Worm (Caenorhabditis elegans) whole organism, young adult: ENCODE results near the gene lys-6.

Experiments
- B0035.1 ChIP-seq: sonication (generic microtip); optimal IDR thresholded peaks from 2 replicates; lab custom pipeline; 2016; ENCODE audit warnings: missing genetic modification characterization, mild to moderate bottlenecking, missing compliant biosample characterization, missing genotype, missing genetic modification reagents
- B0336.3 ChIP-seq: fragments of 200-800 bp; sonication (Bioruptor generic); IDR thresholded peaks from 2 replicates; pipeline ENCODE4 v1.3.6; 2022; ENCODE audit warnings: missing genetic modification characterization, missing compliant biosample characterization
- C06A6.2 ChIP-seq: fragments of 200-800 bp; sonication (Bioruptor generic); conservative IDR thresholded peaks from 2 replicates; pipeline ENCODE4 v1.3.6; 2022; ENCODE audit warnings: missing genetic modification characterization, missing compliant biosample characterization
- C17E4.6 ChIP-seq: fragments of 200-800 bp; sonication (Bioruptor generic); IDR thresholded peaks from 2 replicates; pipeline ENCODE4 v1.3.6; 2022; ENCODE audit warnings: missing genetic modification reagents, missing genetic modification characterization, missing compliant biosample characterization
- D2030.7 ChIP-seq: fragments of 200-800 bp; sonication (Bioruptor generic); IDR thresholded peaks from 2 replicates; pipeline ENCODE4 v1.3.6; 2022; ENCODE audit warnings: missing genetic modification reagents, missing genetic modification characterization, missing compliant biosample characterization
- F22D6.2 ChIP-seq: sonication (generic microtip); optimal IDR thresholded peaks from 2 replicates; lab custom pipeline; 2016; ENCODE audit warnings: mild to moderate bottlenecking, missing genetic modification characterization, missing compliant biosample characterization
- F33H1.4 ChIP-seq: fragments of 200-800 bp; sonication (Bioruptor generic); IDR thresholded peaks from 2 replicates; pipeline ENCODE4 v1.3.6; 2022; ENCODE audit warnings: missing genetic modification reagents, missing genetic modification characterization, missing compliant biosample characterization
- F37B4.10 ChIP-seq: fragments of 200-800 bp; sonication (Bioruptor generic); IDR thresholded peaks from 2 replicates; pipeline ENCODE4 v1.3.6; 2022; ENCODE audit warnings: missing genetic modification characterization, missing compliant biosample characterization
- F57C9.4 ChIP-seq: sonication (generic microtip); optimal IDR thresholded peaks from 2 replicates; lab custom pipeline; 2017; ENCODE audit warnings: mild to moderate bottlenecking, missing genetic modification characterization, missing compliant biosample characterization
- T07F8.4 ChIP-seq: sonication (generic microtip); optimal IDR thresholded peaks from 2 replicates; lab custom pipeline; 2016; ENCODE audit warnings: mild to moderate bottlenecking, missing genetic modification characterization, moderate library complexity, missing compliant biosample characterization
- Y79H2A.3 ChIP-seq: fragments of 200-800 bp; sonication (Bioruptor generic); conservative IDR thresholded peaks from 2 replicates; pipeline ENCODE4 v1.3.6; 2022; ENCODE audit warnings: missing genetic modification reagents, missing genetic modification characterization, missing compliant biosample characterization
- aptf-2 ChIP-seq: fragments of 200-800 bp; sonication (Bioruptor generic); conservative IDR thresholded peaks from 2 replicates; pipeline ENCODE4 v1.3.6; 2022; ENCODE audit warnings: missing genetic modification reagents, missing genetic modification characterization, missing compliant biosample characterization
- atf-7 ChIP-seq: sonication (generic microtip); optimal IDR thresholded peaks from 2 replicates; lab custom pipeline; 2017; ENCODE audit warnings: mild to moderate bottlenecking, missing genetic modification characterization, missing compliant biosample characterization
- athp-1 ChIP-seq: sonication (generic microtip); optimal IDR thresholded peaks from 2 replicates; lab custom pipeline; 2017; ENCODE audit warnings: mild to moderate bottlenecking, missing genetic modification characterization, missing compliant biosample characterization
- attf-6 ChIP-seq: fragments of 200-800 bp; sonication (Bioruptor generic); IDR thresholded peaks from 2 replicates; pipeline ENCODE4 v1.3.6; 2022; ENCODE audit warnings: missing genetic modification reagents, missing genetic modification characterization, missing compliant biosample characterization
- ceh-40 ChIP-seq: fragments of 200-800 bp; sonication (Bioruptor generic); IDR thresholded peaks from 2 replicates; pipeline ENCODE4 v1.3.6; 2022; ENCODE audit warnings: missing genetic modification characterization, missing compliant biosample characterization
- ceh-79 ChIP-seq: sonication (generic microtip); optimal IDR thresholded peaks from 2 replicates; lab custom pipeline; 2017; ENCODE audit warnings: mild to moderate bottlenecking, missing genetic modification characterization, missing compliant biosample characterization
- dox-1 ChIP-seq: fragments of 200-800 bp; sonication (Bioruptor generic); IDR thresholded peaks from 2 replicates; pipeline ENCODE4 v1.3.6; 2022; ENCODE audit warnings: missing genetic modification reagents, missing genetic modification characterization, missing compliant biosample characterization
- dpl-1 ChIP-seq: fragments of 150-350 bp; optimal IDR thresholded peaks from 2 replicates; lab custom pipeline; 2014; ENCODE audit warnings: missing biosample characterization, missing genetic modification reagents, missing genetic modification characterization
- egl-18 ChIP-seq: fragments of 200-800 bp; sonication (Bioruptor generic); IDR thresholded peaks from 2 replicates; pipeline ENCODE4 v1.3.6; 2022; ENCODE audit warnings: missing genetic modification reagents, missing genetic modification characterization, missing compliant biosample characterization
- egl-44 ChIP-seq: fragments of 200-800 bp; sonication (Bioruptor generic); IDR thresholded peaks from 2 replicates; pipeline ENCODE4 v1.3.6; 2022; ENCODE audit warnings: missing genetic modification reagents, missing genetic modification characterization, missing compliant biosample characterization
- ets-4 ChIP-seq: fragments of 200-800 bp; sonication (Bioruptor generic); optimal IDR thresholded peaks from 2 replicates; lab custom pipeline; 2018; ENCODE audit warnings: mild to moderate bottlenecking, missing genetic modification characterization, missing compliant biosample characterization
- fkh-3 ChIP-seq: sonication (generic microtip); optimal IDR thresholded peaks from 2 replicates; lab custom pipeline; 2016; ENCODE audit warnings: mild to moderate bottlenecking, missing genetic modification characterization, missing compliant biosample characterization
- him-1 ChIP-seq: sonication (generic microtip); optimal IDR thresholded peaks from 2 replicates; lab custom pipeline; 2016; ENCODE audit warnings: missing genotype, missing genetic modification reagents, missing genetic modification characterization, missing compliant biosample characterization
- hlh-12 ChIP-seq: sonication (generic microtip); optimal IDR thresholded peaks from 2 replicates; lab custom pipeline; 2016; ENCODE audit warnings: missing genetic modification characterization, missing compliant biosample characterization
- hmg-1.2 ChIP-seq: fragments of 200-800 bp; sonication (Bioruptor generic); IDR thresholded peaks from 2 replicates; pipeline ENCODE4 v1.3.6; 2022; ENCODE audit warnings: missing genetic modification reagents, missing genetic modification characterization, missing compliant biosample characterization
- hmg-20 ChIP-seq: fragments of 200-800 bp; sonication (Bioruptor generic); IDR thresholded peaks from 2 replicates; pipeline ENCODE4 v1.3.6; 2022; ENCODE audit warnings: missing genetic modification reagents, missing genetic modification characterization, missing compliant biosample characterization
- hrde-1 ChIP-seq: sonication (generic microtip); optimal IDR thresholded peaks from 2 replicates; lab custom pipeline; 2016; ENCODE audit warnings: missing genetic modification characterization, mild to moderate bottlenecking, missing compliant biosample characterization, moderate library complexity, missing genotype, missing genetic modification reagents, borderline replicate concordance
- let-526 ChIP-seq: fragments of 200-800 bp; sonication (Bioruptor generic); IDR thresholded peaks from 2 replicates; pipeline ENCODE4 v1.3.6; 2022; ENCODE audit warnings: missing genetic modification reagents, missing genetic modification characterization, missing compliant biosample characterization
- let-607 ChIP-seq, 2 experiments: fragments of 200-800 bp in 1 of 2; sonication (Bioruptor generic) in 1 of 2; sonication (generic microtip) in 1 of 2; optimal IDR thresholded peaks; 2 replicates each; lab custom pipeline; 2016 to 2018; ENCODE audit warnings: mild to moderate bottlenecking in 2 of 2, missing compliant biosample characterization in 2 of 2, missing genetic modification characterization in 2 of 2, moderate library complexity in 2 of 2, missing genotype in 1 of 2
- lin-26 ChIP-seq: fragments of 200-800 bp; sonication (Bioruptor generic); IDR thresholded peaks from 2 replicates; pipeline ENCODE4 v1.3.6; 2022; ENCODE audit warnings: missing genetic modification reagents, missing genetic modification characterization, missing compliant biosample characterization
- lin-35 ChIP-seq, 3 experiments: fragments of 150-350 bp in 2 of 3; sonication (generic microtip) in 1 of 3; optimal IDR thresholded peaks; 2 replicates each; lab custom pipeline; 2014 to 2018; ENCODE audit warnings: missing biosample characterization in 3 of 3, missing genetic modification characterization in 3 of 3, missing genetic modification reagents in 3 of 3
- lir-1 ChIP-seq: fragments of 200-800 bp; sonication (Bioruptor generic); conservative IDR thresholded peaks from 2 replicates; pipeline ENCODE4 v1.3.6; 2022; ENCODE audit warnings: missing genetic modification reagents, missing genetic modification characterization, missing compliant biosample characterization
- lsl-1 ChIP-seq: fragments of 200-800 bp; sonication (Bioruptor generic); optimal IDR thresholded peaks from 2 replicates; lab custom pipeline; 2018; ENCODE audit warnings: mild to moderate bottlenecking, missing genetic modification characterization, moderate library complexity, missing compliant biosample characterization
- mxl-1 ChIP-seq: sonication (generic microtip); optimal IDR thresholded peaks from 2 replicates; lab custom pipeline; 2016; ENCODE audit warnings: missing genetic modification characterization, missing compliant biosample characterization
- nfyb-1 ChIP-seq: fragments of 200-800 bp; sonication (Bioruptor generic); IDR thresholded peaks from 2 replicates; pipeline ENCODE4 v1.3.6; 2022; ENCODE audit warnings: missing genetic modification reagents, missing genetic modification characterization, missing compliant biosample characterization
- nhr-120 ChIP-seq: fragments of 200-800 bp; sonication (Bioruptor generic); IDR thresholded peaks from 2 replicates; pipeline ENCODE4 v1.3.6; 2022; ENCODE audit warnings: missing genetic modification characterization, missing compliant biosample characterization
- pha-4 ChIP-seq: fragments of 150-350 bp; sonication (generic microtip); optimal IDR thresholded peaks from 2 replicates; lab custom pipeline; 2014; ENCODE audit warnings: missing biosample characterization, missing genetic modification reagents, missing genetic modification characterization
- rec-8 ChIP-seq, 2 experiments: sonication (generic microtip); optimal IDR thresholded peaks; 2 replicates each; lab custom pipeline; 2016; ENCODE audit warnings: mild to moderate bottlenecking in 2 of 2, missing genetic modification characterization in 2 of 2, missing genetic modification reagents in 2 of 2, missing genotype in 2 of 2, missing biosample characterization in 1 of 2, missing compliant biosample characterization in 1 of 2, moderate library complexity in 1 of 2
- sdz-38 ChIP-seq: sonication (generic microtip); optimal IDR thresholded peaks from 2 replicates; lab custom pipeline; 2016; ENCODE audit warnings: missing genotype, missing genetic modification characterization, missing compliant biosample characterization
- sea-2 ChIP-seq: fragments of 200-800 bp; sonication (Bioruptor generic); IDR thresholded peaks from 2 replicates; pipeline ENCODE4 v1.3.6; 2022; ENCODE audit warnings: missing genetic modification characterization, missing compliant biosample characterization
- somi-1 ChIP-seq: fragments of 200-800 bp; sonication (Bioruptor generic); optimal IDR thresholded peaks from 2 replicates; lab custom pipeline; 2018; ENCODE audit warnings: mild to moderate bottlenecking, missing genetic modification characterization, missing compliant biosample characterization
- tbp1 ChIP-seq: fragments of 200-800 bp; sonication (Bioruptor generic); optimal IDR thresholded peaks from 2 replicates; lab custom pipeline; 2018; ENCODE audit warnings: mild to moderate bottlenecking, missing genetic modification characterization, missing compliant biosample characterization
- tbx-9 ChIP-seq: sonication (generic microtip); optimal IDR thresholded peaks from 2 replicates; lab custom pipeline; 2016; ENCODE audit warnings: borderline replicate concordance, missing genetic modification characterization, inconsistent platforms, missing compliant biosample characterization
- unc-130 ChIP-seq: sonication (generic microtip); optimal IDR thresholded peaks from 2 replicates; lab custom pipeline; 2016; ENCODE audit warnings: missing genetic modification reagents, missing genetic modification characterization, missing compliant biosample characterization
- zim-3 ChIP-seq: sonication (generic microtip); optimal IDR thresholded peaks from 2 replicates; lab custom pipeline; 2017; ENCODE audit warnings: mild to moderate bottlenecking, missing genetic modification characterization, moderate library complexity, missing compliant biosample characterization
- ztf-22 ChIP-seq: fragments of 200-800 bp; sonication (Bioruptor generic); optimal IDR thresholded peaks from 2 replicates; lab custom pipeline; 2018; ENCODE audit warnings: mild to moderate bottlenecking, missing genetic modification characterization, moderate library complexity, missing compliant biosample characterization
- ztf-25 ChIP-seq: fragments of 200-800 bp; sonication (Bioruptor generic); IDR thresholded peaks from 2 replicates; pipeline ENCODE4 v1.3.6; 2022; ENCODE audit warnings: missing genetic modification reagents, missing genetic modification characterization, missing compliant biosample characterization
- ztf-28 ChIP-seq: fragments of 200-800 bp; sonication (Bioruptor generic); IDR thresholded peaks from 2 replicates; pipeline ENCODE4 v1.3.6; 2022; ENCODE audit warnings: missing genetic modification reagents, missing genetic modification characterization, missing compliant biosample characterization
- ztf-3 ChIP-seq: fragments of 200-800 bp; sonication (Bioruptor generic); optimal IDR thresholded peaks from 2 replicates; lab custom pipeline; 2018; ENCODE audit warnings: mild to moderate bottlenecking, missing genetic modification characterization, missing compliant biosample characterization

lys-6 gene

DNA sequence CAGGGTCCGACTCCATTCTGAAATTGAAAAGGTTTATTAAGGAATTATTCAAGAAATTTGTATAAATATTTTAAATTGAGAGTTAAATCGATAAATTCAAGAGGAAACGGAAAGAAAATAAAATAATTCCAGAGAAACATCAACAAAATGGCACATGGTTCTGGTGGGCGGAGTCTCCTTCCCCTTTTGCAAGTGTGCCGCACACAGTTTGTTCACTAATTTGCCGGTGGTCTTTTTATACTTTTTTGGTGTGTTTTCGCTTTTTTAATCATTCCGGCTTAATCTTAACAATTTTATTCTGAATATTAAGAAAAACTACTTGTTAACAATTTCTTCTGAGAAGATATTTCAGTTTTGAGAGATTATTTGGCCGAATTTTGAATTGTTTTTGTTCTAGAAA is 22.8 kb downstream of the lys-6 start, which contains the start of the genes ragc-1 and Y24F12A.1 (continued):
- no peak for TF ChIP-seq rec-8 (tag; optimal IDR thresholded peaks at IDR 0.05; lab: Kevin White, UChicago)
- no peak for TF ChIP-seq B0035.1 (tag; lab: Kevin White, UChicago)
- TF ChIP-seq lin-26 (GFP tag; lab: Robert Waterston, UW), result no peak
- TF ChIP-seq athp-1 (tag; lab: Kevin White, UChicago), result no peak
- no peak for TF ChIP-seq zim-3 (tag; lab: Kevin White, UChicago)
- TF ChIP-seq nhr-120 (GFP tag; lab: Robert Waterston, UW), result no peak
- TF ChIP-seq mxl-1, result no peak
- TF ChIP-seq let-607 (tag; optimal IDR thresholded peaks at IDR 0.05; lab: Kevin White, UChicago), result no peak
- no peak for TF ChIP-seq F22D6.2
- no peak for TF ChIP-seq aptf-2
- TF ChIP-seq F37B4.10, result no peak
- no peak for TF ChIP-seq lir-1 (GFP tag; lab: Robert Waterston, UW)
- no peak for TF ChIP-seq him-1 (tag; lab: Kevin White, UChicago)
- no peak for TF ChIP-seq ztf-25 (GFP tag; lab: Robert Waterston, UW)
- no peak for TF ChIP-seq somi-1 (GFP tag; lab: Kevin White, UChicago)
- TF ChIP-seq let-526 (GFP tag; lab: Robert Waterston, UW), result no peak
- no peak for TF ChIP-seq unc-130 (GFP tag; lab: Kevin White, UChicago)
- no peak for TF ChIP-seq hrde-1 (tag; lab: Kevin White, UChicago)
- TF ChIP-seq lsl-1 (GFP tag; lab: Kevin White, UChicago), result peak; percentile 5
- TF ChIP-seq sdz-38 (tag; lab: Kevin White, UChicago), result no peak
- no peak for TF ChIP-seq ceh-79
- no peak for TF ChIP-seq ets-4 (GFP tag; lab: Kevin White, UChicago)
- no peak for TF ChIP-seq sea-2 (GFP tag; lab: Robert Waterston, UW)
- no peak for TF ChIP-seq C17E4.6 (GFP tag; lab: Robert Waterston, UW)
- no peak for TF ChIP-seq ztf-22 (GFP tag; lab: Kevin White, UChicago)
- no peak for TF ChIP-seq fkh-3 (tag; lab: Kevin White, UChicago)
- no peak for TF ChIP-seq ztf-28 (GFP tag; lab: Robert Waterston, UW)
- TF ChIP-seq ceh-40, result no peak
- 0 out of 2 replicates have a peak, but pooled peaks have one; percentile 13 for TF ChIP-seq C06A6.2 (GFP tag; lab: Robert Waterston, UW)
- TF ChIP-seq Y79H2A.3, result no peak
- TF ChIP-seq egl-18 (GFP tag; lab: Robert Waterston, UW), result no peak
- no peak for TF ChIP-seq tbx-9
- no peak for TF ChIP-seq T07F8.4 (tag; lab: Kevin White, UChicago)
- no peak for TF ChIP-seq ztf-3 (GFP tag; lab: Kevin White, UChicago)
- no peak for TF ChIP-seq attf-6 (GFP tag; lab: Robert Waterston, UW)
- peak; percentile 34 for TF ChIP-seq tbp1 (GFP tag; lab: Kevin White, UChicago)
- no peak for TF ChIP-seq lin-35 (GFP tag; optimal IDR thresholded peaks at IDR 0.05; lab: Kevin White, UChicago)
- TF ChIP-seq dpl-1 (GFP tag; lab: Kevin White, UChicago), result peak; percentile 13
- no peak; the same call in 1 of the 2 replicates for TF ChIP-seq F33H1.4 (GFP tag; lab: Robert Waterston, UW)
- TF ChIP-seq F57C9.4 (tag; lab: Kevin White, UChicago), result no peak
- no peak for TF ChIP-seq D2030.7 (GFP tag; lab: Robert Waterston, UW)
- TF ChIP-seq pha-4, result peak; percentile 22
- TF ChIP-seq hmg-20 (GFP tag; lab: Robert Waterston, UW), result no peak
- TF ChIP-seq nfyb-1 (GFP tag; lab: Robert Waterston, UW), result no peak
- no peak for TF ChIP-seq hlh-12 (tag; lab: Kevin White, UChicago)
- TF ChIP-seq B0336.3, result no peak
- TF ChIP-seq atf-7 (tag; lab: Kevin White, UChicago), result no peak
- TF ChIP-seq hmg-1.2 (GFP tag; lab: Robert Waterston, UW), result no peak; the same call in 1 of the 2 replicates
- TF ChIP-seq dox-1 (GFP tag; lab: Robert Waterston, UW), result 0 out of 2 replicates have a peak, but pooled peaks have one; percentile 7
- 0 out of 2 replicates have a peak, but pooled peaks have one; percentile 11 for TF ChIP-seq egl-44 (GFP tag; lab: Robert Waterston, UW)
